Fruit fly (Drosophila melanogaster) whole organism, pupa: ENCODE results near the gene RpL27.

Experiments
- CG10348 ChIP-seq: fragments of 200-800 bp; sonication (Bioruptor generic); IDR thresholded peaks from 2 replicates; pipeline ENCODE4 v1.3.6; 2022; ENCODE audit warnings: missing biosample characterization, missing genetic modification characterization
- CG13204 ChIP-seq: fragments of 200-800 bp; sonication (Bioruptor generic); optimal IDR thresholded peaks from 2 replicates; lab custom pipeline; 2018; ENCODE audit warnings: missing biosample characterization, mild to moderate bottlenecking, missing genetic modification characterization, moderate library complexity
- CG14655 ChIP-seq: fragments of 200-800 bp; sonication (Bioruptor generic); optimal IDR thresholded peaks from 3 replicates; lab custom pipeline; 2017; ENCODE audit warnings: mild to moderate bottlenecking, missing biosample characterization, missing genetic modification reagents, missing genetic modification characterization
- CG17806 ChIP-seq: fragments of 200-800 bp; sonication (Bioruptor generic); optimal IDR thresholded peaks from 2 replicates; lab custom pipeline; 2018; ENCODE audit warnings: missing biosample characterization, mild to moderate bottlenecking, missing genetic modification characterization, moderate library complexity
- CG8159 ChIP-seq: fragments of 200-800 bp; sonication (Bioruptor generic); optimal IDR thresholded peaks from 3 replicates; lab custom pipeline; 2018; ENCODE audit warnings: missing biosample characterization, mild to moderate bottlenecking, missing genetic modification characterization, moderate library complexity
- CG8301 ChIP-seq: fragments of 200-800 bp; sonication (Bioruptor generic); optimal IDR thresholded peaks from 2 replicates; lab custom pipeline; 2018; ENCODE audit warnings: missing biosample characterization, mild to moderate bottlenecking, missing genetic modification characterization
- D1 ChIP-seq: fragments of 200-800 bp; sonication (Bioruptor generic); optimal IDR thresholded peaks from 2 replicates; lab custom pipeline; 2018; ENCODE audit warnings: missing biosample characterization, mild to moderate bottlenecking, missing genetic modification characterization, moderate library complexity
- EcR ChIP-seq: fragments of 200-800 bp; sonication (Bioruptor generic); optimal IDR thresholded peaks from 3 replicates; lab custom pipeline; 2019; ENCODE audit warnings: missing biosample characterization, missing genetic modification characterization, mild to moderate bottlenecking, moderate library complexity, missing genetic modification reagents
- Pif1A ChIP-seq: fragments of 200-800 bp; sonication (Bioruptor generic); optimal IDR thresholded peaks from 3 replicates; lab custom pipeline; 2016; ENCODE audit warnings: missing biosample characterization, missing genetic modification characterization
- Pif1B ChIP-seq: fragments of 200-800 bp; sonication (Bioruptor generic); optimal IDR thresholded peaks from 3 replicates; lab custom pipeline; 2016; ENCODE audit warnings: missing biosample characterization, missing genetic modification characterization
- Snoo ChIP-seq: fragments of 200-800 bp; sonication (Bioruptor generic); optimal IDR thresholded peaks from 3 replicates; lab custom pipeline; 2017; ENCODE audit warnings: missing biosample characterization, mild to moderate bottlenecking, missing genetic modification characterization, inconsistent platforms
- rn ChIP-seq: fragments of 200-800 bp; sonication (Bioruptor generic); IDR thresholded peaks from 2 replicates; pipeline ENCODE4 v1.3.6; 2022; ENCODE audit warnings: missing biosample characterization, missing genetic modification characterization

The RpL27 gene

DNA sequence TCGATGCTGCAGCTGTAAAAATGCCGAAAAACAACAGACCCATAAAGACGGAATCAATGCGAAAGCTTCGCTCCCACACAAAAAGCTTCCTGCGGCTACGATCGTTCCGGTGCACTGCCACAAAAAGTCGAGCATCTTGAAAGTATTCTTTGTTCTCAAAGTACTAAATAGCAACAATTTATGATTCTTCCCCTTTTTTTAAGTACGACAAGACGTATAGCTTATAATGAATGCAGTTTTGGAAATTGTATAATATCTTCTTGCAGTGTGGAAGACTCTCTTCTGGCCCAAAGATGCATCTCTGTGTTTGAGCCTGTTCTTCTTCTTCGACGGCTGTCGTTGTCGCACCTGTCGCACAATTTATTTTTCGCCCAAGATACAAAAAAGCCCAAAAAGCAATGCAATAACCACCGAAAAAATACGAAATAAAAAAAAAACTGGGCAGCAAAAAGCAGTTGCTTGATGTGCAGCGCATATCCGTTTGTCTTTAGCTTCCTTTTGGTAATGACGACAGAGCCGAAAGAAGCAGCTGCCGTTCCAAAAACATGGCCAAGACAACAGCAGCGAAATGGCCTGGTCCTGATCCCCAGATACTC lies 50.9 kb downstream of the RpL27 start:
- TF ChIP-seq Snoo (tag; lab: Kevin White, UChicago) (peak; percentile 69), rn (GFP tag; lab: Robert Waterston, UW) (no peak), CG14655 (GFP tag; lab: Kevin White, UChicago) (peak; percentile 9), CG10348 (GFP tag; lab: Robert Waterston, UW) (no peak), Pif1A (GFP tag; lab: Kevin White, UChicago) (peak; percentile 53), CG17806 (tag; lab: Kevin White, UChicago) (peak; percentile 16), Pif1B (peak; percentile 56), CG8159 (peak; percentile 32), EcR (no peak), CG8301 (tag; lab: Kevin White, UChicago) (peak; percentile 6), D1 (tag; lab: Kevin White, UChicago) (no peak), CG13204 (GFP tag; lab: Kevin White, UChicago) (no peak)
